Fruit fly (Drosophila melanogaster) whole organism, prepupa: ENCODE results near the gene Ctl1.

ENCODE experiments used
- CG6276 ChIP-seq: fragments of 200-800 bp; sonication (Bioruptor generic); optimal IDR thresholded peaks from 2 replicates; lab custom pipeline; 2017; ENCODE audit warnings: missing biosample characterization, mild to moderate bottlenecking, missing genetic modification characterization
- CG7368 ChIP-seq: fragments of 200-800 bp; sonication (Bioruptor generic); optimal IDR thresholded peaks from 3 replicates; lab custom pipeline; 2016; ENCODE audit warnings: missing biosample characterization, missing genetic modification characterization
- CG8319 ChIP-seq: fragments of 200-800 bp; sonication (Bioruptor generic); optimal IDR thresholded peaks from 3 replicates; lab custom pipeline; 2016; ENCODE audit warnings: missing biosample characterization, missing genetic modification characterization
- CG9139 ChIP-seq: fragments of 200-800 bp; sonication (Bioruptor generic); optimal IDR thresholded peaks from 3 replicates; lab custom pipeline; 2017; ENCODE audit warnings: missing biosample characterization, mild to moderate bottlenecking, missing genetic modification characterization
- Ets96B ChIP-seq: fragments of 200-800 bp; optimal IDR thresholded peaks from 2 replicates; lab custom pipeline; 2019; ENCODE audit warnings: missing biosample characterization, mild to moderate bottlenecking, missing genetic modification characterization, moderate library complexity
- Hr39 ChIP-seq: fragments of 200-800 bp; sonication (Bioruptor generic); optimal IDR thresholded peaks from 2 replicates; lab custom pipeline; 2016; ENCODE audit warnings: missing biosample characterization, missing genetic modification characterization
- Met ChIP-seq: fragments of 200-800 bp; sonication (Bioruptor generic); optimal IDR thresholded peaks from 3 replicates; lab custom pipeline; 2016; ENCODE audit warnings: missing biosample characterization, missing genetic modification characterization
- OdsH ChIP-seq: fragments of 200-800 bp; sonication (Bioruptor generic); optimal IDR thresholded peaks from 3 replicates; lab custom pipeline; 2016; ENCODE audit warnings: missing biosample characterization, missing genetic modification characterization
- fkh ChIP-seq: fragments of 200-800 bp; sonication (Bioruptor generic); optimal IDR thresholded peaks from 3 replicates; lab custom pipeline; 2017; ENCODE audit warnings: missing biosample characterization, mild to moderate bottlenecking, missing genetic modification characterization, moderate library complexity
- pdm3 ChIP-seq: fragments of 200-800 bp; sonication (Bioruptor generic); optimal IDR thresholded peaks from 3 replicates; lab custom pipeline; 2016; ENCODE audit warnings: missing biosample characterization, missing genetic modification characterization
- ss ChIP-seq, 2 experiments: fragments of 200-800 bp; sonication (Bioruptor generic); optimal IDR thresholded peaks; 2 replicates in 1 of 2; 3 replicates in 1 of 2; lab custom pipeline; 2017 to 2018; ENCODE audit warnings: mild to moderate bottlenecking in 2 of 2, missing biosample characterization in 2 of 2, missing genetic modification characterization in 2 of 2, moderate library complexity in 1 of 2

- TF ChIP-seq Met (GFP tag; lab: Kevin White, UChicago) (no peak), ss (GFP tag; optimal IDR thresholded peaks at IDR 0.05; lab: Kevin White, UChicago) (no peak), CG6276 (GFP tag; lab: Kevin White, UChicago) (no peak), OdsH (GFP tag; lab: Kevin White, UChicago) (no peak), pdm3 (GFP tag; lab: Kevin White, UChicago) (no peak), CG9139 (no peak), Ets96B (no peak), CG8319 (GFP tag; lab: Kevin White, UChicago) (no peak), CG7368 (GFP tag; lab: Kevin White, UChicago) (no peak), Hr39 (no peak), fkh (no peak)
Observed at dm6 chr3L:4283428-4284089, 5.8 kb downstream of the Ctl1 start, which contains the start of the genes srw and CG1316.
